Fruit fly (Drosophila melanogaster) whole organism, pupa: Measurements from ENCODE around the gene CG10561.

Source experiments
- CG10348 ChIP-seq: fragments of 200-800 bp; sonication (Bioruptor generic); IDR thresholded peaks from 2 replicates; pipeline ENCODE4 v1.3.6; 2022; ENCODE audit warnings: missing biosample characterization, missing genetic modification characterization
- CG12605 ChIP-seq: fragments of 200-800 bp; sonication (Bioruptor generic); IDR thresholded peaks from 2 replicates; pipeline ENCODE4 v1.3.6; 2022; ENCODE audit warnings: missing biosample characterization, missing genetic modification characterization
- CG14655 ChIP-seq: fragments of 200-800 bp; sonication (Bioruptor generic); optimal IDR thresholded peaks from 3 replicates; lab custom pipeline; 2017; ENCODE audit warnings: mild to moderate bottlenecking, missing biosample characterization, missing genetic modification reagents, missing genetic modification characterization
- CG15710 ChIP-seq: fragments of 200-800 bp; sonication (Bioruptor generic); optimal IDR thresholded peaks from 2 replicates; lab custom pipeline; 2018; ENCODE audit warnings: missing biosample characterization, mild to moderate bottlenecking, missing genetic modification characterization, moderate library complexity
- CG17806 ChIP-seq: fragments of 200-800 bp; sonication (Bioruptor generic); optimal IDR thresholded peaks from 2 replicates; lab custom pipeline; 2018; ENCODE audit warnings: missing biosample characterization, mild to moderate bottlenecking, missing genetic modification characterization, moderate library complexity
- CG32121 ChIP-seq: fragments of 200-800 bp; sonication (Bioruptor generic); IDR thresholded peaks from 2 replicates; pipeline ENCODE4 v1.3.6; 2022; ENCODE audit warnings: missing biosample characterization, missing genetic modification characterization
- CG34367 ChIP-seq: fragments of 200-800 bp; sonication (Bioruptor generic); optimal IDR thresholded peaks from 2 replicates; lab custom pipeline; 2018; ENCODE audit warnings: missing biosample characterization, mild to moderate bottlenecking, missing genetic modification characterization
- CG4496 ChIP-seq: fragments of 200-800 bp; sonication (Bioruptor generic); IDR thresholded peaks from 3 replicates; pipeline ENCODE4 v1.3.6; 2022; ENCODE audit warnings: missing biosample characterization, missing genetic modification characterization
- CG8159 ChIP-seq: fragments of 200-800 bp; sonication (Bioruptor generic); optimal IDR thresholded peaks from 3 replicates; lab custom pipeline; 2018; ENCODE audit warnings: missing biosample characterization, mild to moderate bottlenecking, missing genetic modification characterization, moderate library complexity
- CG8301 ChIP-seq: fragments of 200-800 bp; sonication (Bioruptor generic); optimal IDR thresholded peaks from 2 replicates; lab custom pipeline; 2018; ENCODE audit warnings: missing biosample characterization, mild to moderate bottlenecking, missing genetic modification characterization
- CG9948 ChIP-seq: fragments of 200-800 bp; sonication (Bioruptor generic); optimal IDR thresholded peaks from 2 replicates; lab custom pipeline; 2018; ENCODE audit warnings: missing biosample characterization, mild to moderate bottlenecking, missing genetic modification characterization, moderate library complexity
- D1 ChIP-seq: fragments of 200-800 bp; sonication (Bioruptor generic); optimal IDR thresholded peaks from 2 replicates; lab custom pipeline; 2018; ENCODE audit warnings: missing biosample characterization, mild to moderate bottlenecking, missing genetic modification characterization, moderate library complexity
- EcR ChIP-seq: fragments of 200-800 bp; sonication (Bioruptor generic); optimal IDR thresholded peaks from 3 replicates; lab custom pipeline; 2019; ENCODE audit warnings: missing biosample characterization, missing genetic modification characterization, mild to moderate bottlenecking, moderate library complexity, missing genetic modification reagents
- Ets98B ChIP-seq: fragments of 200-800 bp; sonication (Bioruptor generic); IDR thresholded peaks from 2 replicates; pipeline ENCODE4 v1.3.6; 2022; ENCODE audit warnings: missing biosample characterization, missing genetic modification characterization
- Pif1A ChIP-seq: fragments of 200-800 bp; sonication (Bioruptor generic); optimal IDR thresholded peaks from 3 replicates; lab custom pipeline; 2016; ENCODE audit warnings: missing biosample characterization, missing genetic modification characterization
- Pif1B ChIP-seq: fragments of 200-800 bp; sonication (Bioruptor generic); optimal IDR thresholded peaks from 3 replicates; lab custom pipeline; 2016; ENCODE audit warnings: missing biosample characterization, missing genetic modification characterization
- Snoo ChIP-seq: fragments of 200-800 bp; sonication (Bioruptor generic); optimal IDR thresholded peaks from 3 replicates; lab custom pipeline; 2017; ENCODE audit warnings: missing biosample characterization, mild to moderate bottlenecking, missing genetic modification characterization, inconsistent platforms
- fd96Ca ChIP-seq: fragments of 200-800 bp; sonication (Bioruptor generic); IDR thresholded peaks from 3 replicates; pipeline ENCODE4 v1.3.6; 2022; ENCODE audit warnings: missing biosample characterization, missing genetic modification characterization
- gl ChIP-seq: fragments of 200-800 bp; sonication (Bioruptor generic); optimal IDR thresholded peaks from 2 replicates; lab custom pipeline; 2018; ENCODE audit warnings: missing biosample characterization, mild to moderate bottlenecking, missing genetic modification characterization
- rn ChIP-seq: fragments of 200-800 bp; sonication (Bioruptor generic); IDR thresholded peaks from 2 replicates; pipeline ENCODE4 v1.3.6; 2022; ENCODE audit warnings: missing biosample characterization, missing genetic modification characterization

CG10561 gene

dm6 chr2L:19078928-19079327 lies 35.3 kb upstream of the CG10561 start, which contains the start of gene CG10700:
Gene CG10700 (minus strand): TSS chr2L:19079028.
- TF ChIP-seq Pif1B (GFP tag; lab: Kevin White, UChicago) (no peak), CG17806 (no peak), CG32121 (GFP tag; lab: Robert Waterston, UW) (no peak), fd96Ca (no peak), CG8159 (no peak)

- TF ChIP-seq CG32121 (GFP tag; lab: Robert Waterston, UW) (no peak), CG17806 (no peak), CG10348 (GFP tag; lab: Robert Waterston, UW) (no peak), CG14655 (GFP tag; lab: Kevin White, UChicago) (no peak), Snoo (no peak), Ets98B (GFP tag; lab: Robert Waterston, UW) (no peak), CG8159 (no peak), fd96Ca (no peak), D1 (tag; lab: Kevin White, UChicago) (no peak), rn (no peak), gl (no peak), EcR (no peak), CG9948 (tag; lab: Kevin White, UChicago) (no peak), CG12605 (GFP tag; lab: Robert Waterston, UW) (no peak)
Observed at dm6 chr2L:19079742-19080141, 34.5 kb upstream of the CG10561 start.

dm6 chr2L:19083320-19083764 lies 30.9 kb upstream of the CG10561 start:
- TF ChIP-seq CG32121 (GFP tag; lab: Robert Waterston, UW) (no peak), fd96Ca (no peak)

dm6 chr2L:19088895-19089294 lies 25.3 kb upstream of the CG10561 start:
- no peak for TF ChIP-seq CG10348 (GFP tag; lab: Robert Waterston, UW)
- TF ChIP-seq CG8159 = no peak
- no peak for TF ChIP-seq Ets98B (GFP tag; lab: Robert Waterston, UW)
- TF ChIP-seq Pif1A (GFP tag; lab: Kevin White, UChicago) = no peak
- TF ChIP-seq CG8301 = no peak
- TF ChIP-seq Snoo = no peak
- TF ChIP-seq CG12605 (GFP tag; lab: Robert Waterston, UW) = no peak
- TF ChIP-seq fd96Ca = no peak
- no peak for TF ChIP-seq Pif1B (GFP tag; lab: Kevin White, UChicago)
- TF ChIP-seq D1 (tag; lab: Kevin White, UChicago) = no peak
- TF ChIP-seq CG32121 (GFP tag; lab: Robert Waterston, UW) = no peak
- TF ChIP-seq gl = no peak
- no peak for TF ChIP-seq CG14655 (GFP tag; lab: Kevin White, UChicago)
- no peak for TF ChIP-seq rn

- TF ChIP-seq gl (no peak), CG8301 (no peak), CG9948 (tag; lab: Kevin White, UChicago) (no peak)
- TF ChIP-seq, all 21 proteins: peak for 0
Observed at dm6 chr2L:19089385-19089784, 24.8 kb upstream of the CG10561 start.

- TF ChIP-seq CG15710 (tag; lab: Kevin White, UChicago) (no peak), gl (no peak), Snoo (no peak), Pif1A (GFP tag; lab: Kevin White, UChicago) (no peak), fd96Ca (no peak), CG12605 (GFP tag; lab: Robert Waterston, UW) (no peak), CG10348 (GFP tag; lab: Robert Waterston, UW) (no peak)
Observed at dm6 chr2L:19093868-19094267, 20.3 kb upstream of the CG10561 start.

dm6 chr2L:19096361-19096760 lies 17.8 kb upstream of the CG10561 start:
- TF ChIP-seq CG8301 = no peak
- no peak for TF ChIP-seq gl
- TF ChIP-seq CG14655 (GFP tag; lab: Kevin White, UChicago) = no peak
- TF ChIP-seq Pif1B (GFP tag; lab: Kevin White, UChicago) = no peak
- TF ChIP-seq Pif1A (GFP tag; lab: Kevin White, UChicago) = no peak
- TF ChIP-seq D1 (tag; lab: Kevin White, UChicago) = no peak
- no peak for TF ChIP-seq CG4496 (GFP tag; lab: Robert Waterston, UW)
- TF ChIP-seq Ets98B (GFP tag; lab: Robert Waterston, UW) = no peak
- TF ChIP-seq, all 21 proteins: peak for 0

- TF ChIP-seq CG34367 = no peak
- no peak for TF ChIP-seq Snoo
- TF ChIP-seq CG14655 (GFP tag; lab: Kevin White, UChicago) = no peak
- no peak for TF ChIP-seq CG32121 (GFP tag; lab: Robert Waterston, UW)
- no peak for TF ChIP-seq CG8301
- TF ChIP-seq CG8159 = no peak
- no peak for TF ChIP-seq gl
- no peak for TF ChIP-seq CG9948 (tag; lab: Kevin White, UChicago)
- TF ChIP-seq CG15710 (tag; lab: Kevin White, UChicago) = no peak
- TF ChIP-seq Ets98B (GFP tag; lab: Robert Waterston, UW) = no peak
- TF ChIP-seq CG4496 (GFP tag; lab: Robert Waterston, UW) = no peak
- no peak for TF ChIP-seq rn
Observed at dm6 chr2L:19097374-19097773, 16.8 kb upstream of the CG10561 start.
